2 fruit fly cellular contexts compared by ENCODE assay signal in the genomic region with DNA sequence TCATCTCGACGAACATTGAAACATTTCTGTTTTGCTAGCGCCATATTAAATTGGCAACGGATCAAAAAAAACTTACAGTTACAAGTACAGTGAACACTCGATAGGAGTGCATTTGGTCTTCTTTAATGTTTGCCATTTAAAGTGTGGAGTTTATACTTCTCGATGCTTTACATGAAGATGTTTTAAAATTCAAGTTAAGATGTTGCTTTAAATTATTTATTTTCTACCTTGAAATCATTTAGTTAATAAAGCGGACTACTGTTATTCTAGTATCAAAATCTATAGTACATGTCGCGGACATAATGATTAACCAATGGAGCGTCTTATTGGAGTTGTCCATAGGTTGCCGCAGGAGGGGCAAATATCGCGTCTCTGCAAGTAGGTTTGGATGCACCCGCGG.
TF ChIP-seq lines count a peak whose summit lies in the region.

Gene cort (minus strand): TSS at position 101 of the 400 bp plus-strand sequence.

- no peak for TF ChIP-seq CTCF in whole organism, embryonic (GFP tag; optimal IDR thresholded peaks at IDR 0.05; lab: Kevin White, UChicago)

TF ChIP-seq in whole organism, adult, 20 proteins besides CTCF, POLR2A, EP300 and RAD21:
- TF ChIP-seq CG14711 (tag; optimal IDR thresholded peaks at IDR 0.05; lab: Kevin White, UChicago), result no peak
- peak; percentile 9 for TF ChIP-seq ovo (GFP tag; optimal IDR thresholded peaks at IDR 0.05; lab: Kevin White, UChicago)
- no peak for TF ChIP-seq Mnt (GFP tag; optimal IDR thresholded peaks at IDR 0.05; lab: Kevin White, UChicago)

TF ChIP-seq in whole organism, embryonic, 481 proteins besides CTCF, POLR2A, EP300 and RAD21:
- TF ChIP-seq grau (tag; optimal IDR thresholded peaks at IDR 0.05; lab: Kevin White, UChicago), result peak; percentile 26
- no peak for TF ChIP-seq CG17385 (GFP tag; optimal IDR thresholded peaks at IDR 0.05; lab: Kevin White, UChicago)
